Fruit fly (Drosophila melanogaster) Kc167 (cell line): ENCODE results near the gene Dhdds.

Experiments used
- Myc ChIP-seq: fragments of >200 bp; optimal IDR thresholded peaks from 2 replicates; lab custom pipeline; 2017; ENCODE audit warnings: missing external identifiers
- Sin3A ChIP-seq: fragments of >200 bp; optimal IDR thresholded peaks from 2 replicates; lab custom pipeline; 2018; ENCODE audit warnings: missing external identifiers
- h ChIP-seq: fragments of >200 bp; optimal IDR thresholded peaks from 3 replicates; lab custom pipeline; 2018; ENCODE audit warnings: missing external identifiers
- insv ChIP-seq: fragments of >200 bp; optimal IDR thresholded peaks from 3 replicates; lab custom pipeline; 2018; ENCODE audit warnings: missing external identifiers
- psq ChIP-seq: fragments of >200 bp; optimal IDR thresholded peaks from 2 replicates; lab custom pipeline; 2017; ENCODE audit warnings: missing external identifiers
- ttk ChIP-seq: sonication (Bioruptor generic); optimal IDR thresholded peaks from 2 replicates; lab custom pipeline; 2017; ENCODE audit warnings: missing external identifiers

The Dhdds gene

DNA sequence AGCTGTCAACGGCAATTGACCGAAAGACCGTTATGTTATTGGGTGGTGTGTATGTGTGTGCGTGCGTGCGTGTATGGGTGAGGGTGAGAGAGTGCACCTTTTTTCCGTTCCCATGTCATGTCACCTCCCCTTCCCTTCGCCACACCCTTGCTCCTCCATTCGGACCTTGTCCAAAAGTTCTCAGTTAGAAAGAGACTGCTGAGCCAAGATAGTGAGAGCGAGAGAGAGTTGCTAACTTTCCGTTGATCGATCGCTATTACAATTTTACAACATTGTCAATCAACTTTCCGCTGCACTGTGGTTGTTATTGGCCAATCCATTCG, 5.3 kb upstream of the Dhdds start:
- TF ChIP-seq insv (lab: Kevin White, UChicago) (no peak), Myc (lab: Kevin White, UChicago) (no peak), psq (lab: Kevin White, UChicago) (no peak), Sin3A (no peak), h (lab: Kevin White, UChicago) (no peak)

DNA sequence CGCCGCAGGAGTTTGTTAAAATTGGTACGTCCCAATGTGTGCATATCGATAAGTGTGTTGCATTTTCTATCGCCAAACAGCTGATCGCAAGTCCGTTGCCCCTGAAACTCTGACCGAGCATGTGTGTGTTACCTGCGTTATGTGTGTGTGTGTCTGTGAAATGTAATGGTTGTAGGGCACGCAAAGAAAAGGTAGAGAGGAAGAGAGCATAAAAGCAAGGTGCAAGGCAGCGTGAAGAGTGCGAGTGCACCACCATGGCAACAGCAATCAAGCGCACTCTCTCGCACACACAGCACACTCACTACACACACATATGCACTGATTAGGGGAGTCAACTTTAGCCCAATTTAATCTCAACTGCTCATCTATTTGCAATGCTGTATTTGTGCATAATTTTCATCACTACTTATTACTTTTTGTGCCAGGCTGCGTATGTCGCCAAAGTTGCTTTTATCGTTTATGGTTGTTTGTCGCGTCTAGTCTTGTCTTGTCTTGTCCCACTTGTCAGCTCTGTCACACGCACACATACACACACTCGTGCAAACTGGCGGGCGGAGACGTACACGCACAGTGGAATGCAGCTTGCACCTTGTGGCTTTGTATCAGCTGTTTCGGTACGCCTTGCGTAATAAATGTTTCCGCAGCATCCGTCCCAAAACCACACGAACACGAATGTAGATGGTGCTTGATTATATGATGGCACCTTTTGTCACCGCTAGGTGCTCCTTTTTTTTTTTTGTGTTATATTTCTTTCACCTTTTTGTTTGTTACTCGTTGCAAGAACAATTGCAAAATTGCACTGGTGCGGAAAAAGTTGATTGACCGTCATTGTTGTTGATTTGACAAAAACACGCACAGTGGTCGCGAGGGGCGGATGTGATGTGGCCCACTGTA, 4.7 kb upstream of the Dhdds start:
- TF ChIP-seq Sin3A (no peak), insv (lab: Kevin White, UChicago) (no peak), h (lab: Kevin White, UChicago) (no peak), psq (lab: Kevin White, UChicago) (no peak), ttk (lab: Kevin White, UChicago) (no peak), Myc (lab: Kevin White, UChicago) (no peak)

DNA sequence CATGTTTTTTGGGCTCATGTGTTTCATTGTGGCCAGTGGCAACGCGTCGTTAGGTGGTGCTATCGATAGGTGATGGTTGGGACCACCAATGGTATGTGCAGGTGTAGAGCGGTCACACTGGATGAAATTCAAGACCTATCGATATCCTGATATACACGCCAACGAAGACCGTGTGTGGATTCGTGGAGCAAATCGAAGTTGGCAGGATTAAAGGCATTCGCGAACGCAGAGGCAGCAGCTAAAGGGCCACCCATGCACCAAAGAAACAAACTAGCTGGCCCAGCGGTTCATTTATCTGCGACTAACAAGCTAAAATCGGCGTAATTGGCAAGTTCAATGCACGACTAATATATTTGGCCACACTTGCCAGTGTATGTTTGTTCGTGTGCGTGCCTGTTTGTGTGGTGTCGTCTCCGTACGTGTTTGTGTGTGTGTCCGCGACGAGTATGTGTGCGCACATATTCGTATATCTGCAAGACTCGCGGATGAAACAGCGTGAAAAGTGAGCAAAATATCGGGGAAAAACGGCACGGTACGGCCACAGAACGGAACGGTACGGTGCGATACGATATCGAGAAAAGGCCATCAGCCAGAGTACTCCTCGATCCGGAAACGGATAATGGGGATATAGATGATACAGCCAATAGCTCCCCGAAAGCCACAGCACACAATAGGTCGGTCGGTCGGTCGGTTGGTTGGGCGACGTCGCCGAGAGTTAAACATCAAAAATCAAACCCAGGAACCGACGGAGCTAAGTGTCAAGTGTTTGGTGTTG, 2.8 kb upstream of the Dhdds start, which contains the start of gene Ubr3:
TSS of gene Ubr3 (plus strand) at position 99 of the 775 bp plus-strand sequence.
- TF ChIP-seq ttk (lab: Kevin White, UChicago) (no peak), insv (lab: Kevin White, UChicago) (no peak), h (lab: Kevin White, UChicago) (no peak), psq (lab: Kevin White, UChicago) (no peak), Sin3A (no peak), Myc (lab: Kevin White, UChicago) (no peak)

DNA sequence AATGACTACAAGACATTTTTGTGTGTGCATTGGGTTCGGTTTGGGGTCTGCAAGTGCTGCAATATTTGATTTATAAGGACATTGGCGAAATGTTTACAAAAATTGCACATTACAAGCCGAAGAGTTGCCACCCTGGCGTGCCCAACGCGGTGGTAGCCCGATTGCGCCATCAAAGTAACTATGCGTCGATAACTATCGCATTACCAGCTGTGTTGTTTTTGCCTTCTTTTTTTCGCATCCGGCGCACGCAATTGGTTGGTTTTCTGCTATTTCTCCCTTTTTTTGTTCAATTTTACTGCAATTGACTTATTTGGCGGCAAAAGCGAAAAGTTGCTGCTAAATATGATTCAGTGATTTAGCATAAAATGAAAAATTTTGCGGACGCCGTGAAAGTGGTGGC, 1.5 kb upstream of the Dhdds start, which contains the start of gene RpS14b:
TSS of gene RpS14b (plus strand) at position 220 of the 400 bp plus-strand sequence.
- TF ChIP-seq Myc (lab: Kevin White, UChicago) = no peak
- no peak for TF ChIP-seq psq (lab: Kevin White, UChicago)
- TF ChIP-seq h (lab: Kevin White, UChicago) = no peak
- TF ChIP-seq insv (lab: Kevin White, UChicago) = no peak
- no peak for TF ChIP-seq ttk (lab: Kevin White, UChicago)
- no peak for TF ChIP-seq Sin3A

DNA sequence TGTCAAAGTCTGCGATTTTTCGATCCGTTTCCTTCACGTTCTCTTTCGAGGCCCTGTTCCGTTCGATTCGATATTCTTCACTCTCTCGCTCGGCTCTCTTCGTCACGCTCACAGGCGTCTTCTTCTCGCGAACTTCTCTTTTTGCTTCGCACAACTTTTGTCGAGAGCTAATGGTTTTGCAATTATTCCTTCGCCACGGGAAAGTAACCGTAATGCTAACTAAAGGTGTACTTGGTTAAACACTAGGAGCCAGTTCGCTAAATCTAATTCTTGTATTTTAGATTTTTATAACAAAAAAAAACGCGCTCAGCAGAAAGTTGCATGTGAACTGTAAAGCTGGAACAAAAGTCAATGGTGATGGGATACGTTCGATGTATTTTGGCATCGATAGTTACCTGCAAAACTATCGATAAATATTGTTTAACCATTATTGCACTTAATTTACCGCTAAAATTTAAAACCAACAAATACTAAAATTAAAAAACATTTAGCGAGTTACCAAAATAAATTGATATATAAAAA, 2.1 kb downstream of the Dhdds start, which contains the start of gene mahe:
TSS of gene mahe (minus strand) at position 355 of the 522 bp plus-strand sequence.
- no peak for TF ChIP-seq ttk (lab: Kevin White, UChicago)
- TF ChIP-seq psq (lab: Kevin White, UChicago) = no peak

DNA sequence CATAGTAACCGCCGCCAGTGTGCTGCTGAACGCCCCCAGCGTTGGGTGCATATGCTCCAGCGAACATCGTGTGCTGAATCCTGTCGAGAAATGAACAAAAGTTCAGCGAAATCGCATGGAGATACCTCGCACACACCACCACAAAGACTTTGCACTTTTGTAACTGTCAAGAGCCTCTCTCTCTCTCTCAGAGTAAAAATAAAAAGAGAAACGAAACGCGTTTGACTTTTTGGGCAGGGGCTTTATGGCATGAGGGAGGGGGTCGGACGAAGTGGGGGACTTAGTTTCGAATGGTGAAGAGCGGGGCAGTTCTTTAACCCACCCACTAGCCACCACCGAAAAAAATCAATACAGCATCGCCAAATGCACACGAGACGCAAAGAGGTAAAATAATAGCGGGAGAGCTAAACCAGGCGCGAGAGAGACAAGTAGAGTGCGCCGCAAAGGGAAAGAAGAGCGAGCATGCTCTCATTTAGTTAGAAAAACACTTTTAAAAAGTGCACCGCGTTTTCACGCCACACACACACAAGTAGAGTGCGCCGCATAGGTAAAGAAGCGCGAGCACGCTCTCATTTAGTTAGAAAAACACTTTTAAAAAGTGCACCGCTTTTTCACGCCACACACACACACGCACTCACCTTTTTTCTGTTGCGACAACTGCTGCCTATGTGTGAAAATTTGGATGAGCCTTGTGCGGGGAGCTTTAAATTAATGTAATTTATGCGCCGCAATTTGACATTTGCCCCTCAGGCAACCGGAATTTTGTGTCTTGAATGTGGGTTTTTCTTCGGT, 2.7 kb downstream of the Dhdds start:
- no peak for TF ChIP-seq insv (lab: Kevin White, UChicago)
- no peak for TF ChIP-seq Sin3A
- no peak for TF ChIP-seq Myc (lab: Kevin White, UChicago)
- no peak for TF ChIP-seq ttk (lab: Kevin White, UChicago)
- TF ChIP-seq h (lab: Kevin White, UChicago) = no peak
- no peak for TF ChIP-seq psq (lab: Kevin White, UChicago)

DNA sequence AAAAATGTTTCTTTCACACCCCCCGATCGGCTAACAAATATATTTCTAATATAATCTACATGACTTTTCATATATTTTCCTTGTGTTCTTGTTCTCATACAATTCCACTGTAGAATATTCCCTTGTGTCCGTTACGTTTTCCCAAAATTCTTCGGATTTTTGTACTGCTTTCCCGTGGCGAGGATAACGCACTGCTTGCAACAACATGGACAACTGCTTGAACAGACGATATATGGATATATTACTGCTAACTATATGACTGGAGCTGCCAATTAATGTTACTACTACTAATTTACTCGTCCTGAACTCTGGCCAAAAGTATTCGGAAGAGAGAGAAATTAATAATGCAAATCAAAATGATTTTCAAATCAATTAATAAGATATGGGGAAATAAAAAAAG, 8.2 kb downstream of the Dhdds start:
- TF ChIP-seq ttk (lab: Kevin White, UChicago) (no peak), Sin3A (no peak), psq (lab: Kevin White, UChicago) (no peak), Myc (lab: Kevin White, UChicago) (no peak), insv (lab: Kevin White, UChicago) (no peak), h (lab: Kevin White, UChicago) (no peak)

DNA sequence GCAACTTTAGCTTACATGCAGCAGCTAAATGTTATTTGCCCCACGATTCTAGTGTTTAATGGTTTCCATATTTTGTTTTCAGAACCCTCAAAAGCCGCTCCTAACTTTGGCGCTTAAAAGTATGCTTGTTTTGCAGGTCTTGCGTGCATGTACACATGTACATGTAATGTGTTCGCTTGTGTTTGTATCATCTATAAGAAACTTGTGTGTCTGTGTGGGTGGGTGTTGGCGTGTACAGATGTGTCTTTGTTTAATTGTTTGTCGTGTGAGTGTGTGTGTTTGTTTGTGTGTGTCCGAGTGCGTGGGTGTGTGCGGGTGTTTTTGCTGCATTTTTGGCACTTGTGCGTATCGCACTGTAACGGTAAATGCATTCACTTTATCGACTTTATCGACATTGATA, 10.1 kb downstream of the Dhdds start:
- TF ChIP-seq Sin3A (no peak), Myc (lab: Kevin White, UChicago) (no peak), ttk (lab: Kevin White, UChicago) (no peak), psq (lab: Kevin White, UChicago) (no peak), h (lab: Kevin White, UChicago) (no peak), insv (lab: Kevin White, UChicago) (no peak)

DNA sequence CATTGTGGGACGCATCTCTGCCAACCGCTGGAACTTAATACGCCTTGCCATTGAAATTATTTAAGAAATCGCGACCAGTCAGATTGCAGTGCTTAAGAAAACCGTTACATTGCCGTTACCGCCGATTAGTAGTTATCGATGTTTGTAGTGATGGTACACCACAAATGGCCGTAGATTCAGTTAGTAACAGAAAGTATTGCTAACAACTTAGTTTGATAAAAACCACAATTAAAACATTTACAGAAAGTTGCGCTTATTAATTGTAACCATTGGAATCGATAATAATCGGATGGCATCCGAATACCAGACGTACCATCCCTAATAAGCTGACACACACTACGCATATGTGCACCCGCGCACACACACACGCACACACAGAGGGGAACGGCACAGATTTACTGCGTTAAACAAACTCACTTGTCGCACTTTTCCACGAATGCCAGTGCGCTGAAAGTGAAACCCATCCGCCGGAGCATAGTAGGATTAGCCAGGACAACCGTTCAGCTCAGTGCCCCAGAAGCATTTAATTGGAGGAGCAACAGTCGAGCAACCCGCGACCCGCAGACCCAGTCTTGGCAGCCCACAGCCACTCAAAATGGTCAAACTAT, 13.0 kb downstream of the Dhdds start, which contains the start of the genes hdm and Ykt6:
TSS of gene hdm (minus strand) at position 51 of the 608 bp plus-strand sequence.
TSS of gene Ykt6 (plus strand) at position 329 of the 608 bp plus-strand sequence.
- TF ChIP-seq ttk (lab: Kevin White, UChicago) (no peak), Myc (lab: Kevin White, UChicago) (no peak), psq (lab: Kevin White, UChicago) (no peak), insv (lab: Kevin White, UChicago) (no peak), h (lab: Kevin White, UChicago) (no peak), Sin3A (no peak)

DNA sequence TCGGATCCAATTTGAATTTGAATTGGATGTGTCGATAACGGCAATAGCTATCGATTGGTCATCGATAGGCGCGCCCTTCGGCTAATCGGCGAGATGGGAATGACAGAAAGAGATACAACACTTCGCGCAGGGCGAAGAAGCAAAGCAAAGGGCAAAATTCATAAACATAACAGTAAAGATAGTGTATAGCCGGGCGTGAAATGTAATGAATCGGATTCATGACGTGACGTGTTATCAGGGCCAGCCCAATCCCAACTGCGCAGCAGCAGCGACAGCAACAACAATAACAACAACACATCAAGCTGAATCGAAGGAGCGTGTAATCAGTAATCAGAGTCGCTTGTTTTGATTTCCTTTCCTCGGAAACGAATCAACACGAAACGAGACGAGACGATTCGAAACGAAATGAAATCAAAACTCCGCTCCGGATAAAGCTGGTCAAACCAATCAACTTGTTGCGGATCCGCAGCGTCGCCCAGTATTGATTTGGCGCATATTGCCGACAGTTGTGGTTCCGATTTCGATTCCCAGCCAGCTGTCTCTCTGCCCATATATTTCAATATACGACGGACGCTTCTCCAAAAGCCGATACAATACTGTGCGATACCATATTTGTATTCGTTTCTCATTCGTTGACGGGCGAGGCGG, 21.0 kb downstream of the Dhdds start, which contains the start of gene snz:
TSS of gene snz (plus strand) at position 107 of the 648 bp plus-strand sequence.
- TF ChIP-seq h (lab: Kevin White, UChicago) = no peak
